Fruit fly (Drosophila melanogaster): Measurements from ENCODE around the gene Bka.
A peak's percentile ranks its signal among the peaks of the same experiment; 100 is the strongest.

The Bka gene

DNA sequence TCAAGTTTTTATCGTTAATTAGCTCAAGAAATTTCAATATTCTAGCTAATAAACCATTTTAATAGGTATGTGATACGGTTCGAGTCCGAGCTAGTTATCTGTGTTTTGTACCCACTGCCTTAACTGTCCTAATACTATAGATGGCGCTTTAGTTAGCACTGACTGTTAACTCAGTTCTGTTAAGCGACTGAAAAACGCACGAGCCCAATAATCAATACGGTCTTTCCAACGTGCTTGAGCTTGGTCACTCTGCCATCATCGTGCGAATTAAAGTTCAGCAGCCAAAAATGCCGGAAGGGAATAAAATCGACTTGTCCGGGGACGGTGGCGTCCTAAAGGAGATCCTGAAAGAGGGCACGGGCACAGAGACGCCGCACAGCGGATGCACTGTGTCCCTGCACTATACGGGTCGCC lies 7.2 kb upstream of the Bka start, which contains the start of gene Fkbp59 (continued):
- TF ChIP-seq CG9932 (GFP tag; IDR thresholded peaks at IDR 0.05) (no peak), CoRest (tag; optimal IDR thresholded peaks at IDR 0.05) (no peak), stwl (tag; optimal IDR thresholded peaks at IDR 0.05) (peak; percentile 73), CG17829 (tag; optimal IDR thresholded peaks at IDR 0.05) (peak; percentile 9), vnd (GFP tag; IDR thresholded peaks at IDR 0.05; ENCODE audit: partially characterized antibody) (peak; percentile 88), CG33213 (GFP tag; optimal IDR thresholded peaks at IDR 0.05) (peak; percentile 38), Scr (GFP tag; IDR thresholded peaks at IDR 0.05; ENCODE audit: partially characterized antibody) (peak; percentile 76), hb (GFP tag; IDR thresholded peaks at IDR 0.05; ENCODE audit: partially characterized antibody) (peak; percentile 94), CG7357 (GFP tag; IDR thresholded peaks at IDR 0.05) (no peak), Lhr (GFP tag; optimal IDR thresholded peaks at IDR 0.05) (peak; percentile 58), Aef1 (GFP tag; IDR thresholded peaks at IDR 0.05) (no peak), corto (GFP tag; optimal IDR thresholded peaks at IDR 0.05) (no peak), CG7786 (GFP tag; optimal IDR thresholded peaks at IDR 0.05) (no peak), Med (GFP tag) (peak; percentile 64), Taf1 (GFP tag; IDR thresholded peaks at IDR 0.05) (no peak), CG7271 (tag; optimal IDR thresholded peaks at IDR 0.05) (no peak), br (optimal IDR thresholded peaks at IDR 0.05) (no peak), Vsx1 (GFP tag; optimal IDR thresholded peaks at IDR 0.05) (peak; percentile 99), D19B (GFP tag; optimal IDR thresholded peaks at IDR 0.05) (peak; percentile 97), vfl (GFP tag; optimal IDR thresholded peaks at IDR 0.05) (no peak), inv (GFP tag; IDR thresholded peaks at IDR 0.05; ENCODE audit: partially characterized antibody) (peak; percentile 55), CG3838 (GFP tag; optimal IDR thresholded peaks at IDR 0.05) (no peak), Sox102F (GFP tag; optimal IDR thresholded peaks at IDR 0.05) (no peak), NC2α (GFP tag; optimal IDR thresholded peaks at IDR 0.05) (no peak), CG4707 (GFP tag; optimal IDR thresholded peaks at IDR 0.05) (no peak), PHDP (tag; optimal IDR thresholded peaks at IDR 0.05) (no peak), HLH4C (GFP tag; IDR thresholded peaks at IDR 0.05; ENCODE audit: partially characterized antibody) (peak; percentile 99), tna (GFP tag; IDR thresholded peaks at IDR 0.05; ENCODE audit: partially characterized antibody) (peak; percentile 99), CG7963 (GFP tag; IDR thresholded peaks at IDR 0.05; ENCODE audit: partially characterized antibody) (peak; percentile 90), CG15601 (tag; optimal IDR thresholded peaks at IDR 0.05) (peak; percentile 14), gcm (GFP tag; optimal IDR thresholded peaks at IDR 0.05) (no peak), abd-A (tag; optimal IDR thresholded peaks at IDR 0.05) (peak; percentile 63), chinmo (GFP tag; IDR thresholded peaks at IDR 0.05; ENCODE audit: partially characterized antibody) (0 out of 4 replicates have a peak, but pooled peaks have one; percentile 46), CTCF (GFP tag; optimal IDR thresholded peaks at IDR 0.05) (peak; percentile 95), nerfin-2 (GFP tag; IDR thresholded peaks at IDR 0.05; ENCODE audit: partially characterized antibody) (peak; percentile 96), Ravus (GFP tag; IDR thresholded peaks at IDR 0.05) (no peak), CG32767 (GFP tag; IDR thresholded peaks at IDR 0.05) (no peak), vvl (GFP tag; IDR thresholded peaks at IDR 0.05) (0 out of 2 replicates have a peak, but pooled peaks have one; percentile 45), tio (GFP tag; optimal IDR thresholded peaks at IDR 0.05) (no peak), seq (GFP tag; IDR thresholded peaks at IDR 0.05) (no peak), CG6854 (GFP tag; optimal IDR thresholded peaks at IDR 0.05) (no peak), BtbVII (GFP tag; optimal IDR thresholded peaks at IDR 0.05) (no peak), knrl (GFP tag; IDR thresholded peaks at IDR 0.05; ENCODE audit: partially characterized antibody) (peak; percentile 77), zen2 (GFP tag; IDR thresholded peaks at IDR 0.05; ENCODE audit: partially characterized antibody) (peak; percentile 29; the same call in 1 of the 3 replicates), chn (GFP tag; optimal IDR thresholded peaks at IDR 0.05) (no peak), Spps (tag; optimal IDR thresholded peaks at IDR 0.05) (no peak), CG12769 (tag; optimal IDR thresholded peaks at IDR 0.05) (no peak), Xbp1 (GFP tag; optimal IDR thresholded peaks at IDR 0.05) (peak; percentile 40), Dad (GFP tag; optimal IDR thresholded peaks at IDR 0.05) (no peak), zen (tag; optimal IDR thresholded peaks at IDR 0.05) (peak; percentile 44)
